Worm (Caenorhabditis elegans) whole organism, L2 larva: ENCODE data around the gene rab-7.

Experiments
- R02D3.7 ChIP-seq: fragments of 150-350 bp; optimal IDR thresholded peaks from 2 replicates; lab custom pipeline; 2014; ENCODE audit warnings: missing biosample characterization, missing genetic modification characterization
- Y55F3AM.14 ChIP-seq: fragments of 200-800 bp; sonication (Bioruptor generic); optimal IDR thresholded peaks from 2 replicates; lab custom pipeline; 2018; ENCODE audit warnings: mild to moderate bottlenecking, missing genetic modification characterization, missing compliant biosample characterization
- elt-3 ChIP-seq: sonication (generic microtip); optimal IDR thresholded peaks from 2 replicates; lab custom pipeline; 2017; ENCODE audit warnings: missing biosample characterization, missing genetic modification characterization
- nhr-23 ChIP-seq: fragments of 150-350 bp; optimal IDR thresholded peaks from 2 replicates; lab custom pipeline; 2014; ENCODE audit warnings: missing biosample characterization, missing genetic modification reagents, missing genetic modification characterization
- nhr-77 ChIP-seq: fragments of 150-350 bp; optimal IDR thresholded peaks from 2 replicates; lab custom pipeline; 2014; ENCODE audit warnings: missing biosample characterization, missing genetic modification characterization
- ztf-11 ChIP-seq: sonication (generic microtip); optimal IDR thresholded peaks from 2 replicates; lab custom pipeline; 2017; ENCODE audit warnings: missing biosample characterization, missing genetic modification characterization

DNA sequence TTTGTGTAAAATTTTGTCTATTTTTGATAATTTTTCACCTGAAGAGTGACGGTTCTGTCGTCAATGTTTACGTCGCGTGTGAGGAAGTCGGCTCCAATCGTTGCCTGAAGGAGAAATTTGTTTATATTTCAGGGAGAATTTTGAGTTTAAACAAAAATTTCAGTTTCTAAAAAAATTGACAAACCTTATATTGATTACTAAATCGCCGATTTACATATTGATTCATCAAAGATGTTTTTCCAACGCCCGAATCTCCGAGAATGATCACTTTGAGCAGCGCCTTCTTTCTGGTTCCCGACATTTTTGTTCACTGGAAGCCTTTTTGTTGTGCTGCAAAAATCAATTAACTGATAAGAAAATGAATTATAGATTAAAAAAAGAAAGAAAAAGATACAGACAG, at the start of gene rab-7:
- TF ChIP-seq nhr-23: no peak
- no peak for TF ChIP-seq R02D3.7
- TF ChIP-seq elt-3 (tag; lab: Kevin White, UChicago): no peak
- TF ChIP-seq nhr-77 (tag; lab: Kevin White, UChicago): no peak
- no peak for TF ChIP-seq ztf-11 (tag; lab: Kevin White, UChicago)
- TF ChIP-seq Y55F3AM.14: no peak
